Worm (Caenorhabditis elegans) whole organism, L2 larva: Measurements from ENCODE around the gene F16G10.10.

Experiments used
- C34F6.9 ChIP-seq: fragments of 150-350 bp; optimal IDR thresholded peaks from 2 replicates; lab custom pipeline; 2014; ENCODE audit warnings: missing biosample characterization, missing genetic modification characterization
- R02D3.7 ChIP-seq: fragments of 150-350 bp; optimal IDR thresholded peaks from 2 replicates; lab custom pipeline; 2014; ENCODE audit warnings: missing biosample characterization, missing genetic modification characterization
- Y55F3AM.14 ChIP-seq: fragments of 200-800 bp; sonication (Bioruptor generic); optimal IDR thresholded peaks from 2 replicates; lab custom pipeline; 2018; ENCODE audit warnings: mild to moderate bottlenecking, missing genetic modification characterization, missing compliant biosample characterization
- ZK546.5 ChIP-seq: sonication (generic microtip); optimal IDR thresholded peaks from 2 replicates; lab custom pipeline; 2017; ENCODE audit warnings: missing biosample characterization, missing genetic modification characterization
- blmp-1 ChIP-seq: sonication (generic microtip); optimal IDR thresholded peaks from 2 replicates; lab custom pipeline; 2017; ENCODE audit warnings: missing genetic modification characterization, mild to moderate bottlenecking, missing compliant biosample characterization, antibody characterized with exemption, moderate library complexity; ENCODE audit not compliant: insufficient read depth
- ceh-16 ChIP-seq: fragments of 150-350 bp; optimal IDR thresholded peaks from 2 replicates; lab custom pipeline; 2014; ENCODE audit warnings: missing biosample characterization, missing genetic modification characterization
- crh-2 ChIP-seq: sonication (generic microtip); optimal IDR thresholded peaks from 2 replicates; lab custom pipeline; 2017; ENCODE audit warnings: missing biosample characterization, missing genetic modification characterization
- egl-27 ChIP-seq: sonication (generic microtip); optimal IDR thresholded peaks from 3 replicates; lab custom pipeline; 2017; ENCODE audit warnings: missing biosample characterization, missing genetic modification reagents, missing genetic modification characterization
- elt-1 ChIP-seq: fragments of 150-350 bp; optimal IDR thresholded peaks from 2 replicates; lab custom pipeline; 2014; ENCODE audit warnings: missing biosample characterization, missing genetic modification characterization
- elt-3 ChIP-seq: sonication (generic microtip); optimal IDR thresholded peaks from 2 replicates; lab custom pipeline; 2017; ENCODE audit warnings: missing biosample characterization, missing genetic modification characterization
- fos-1 ChIP-seq: fragments of 150-350 bp; optimal IDR thresholded peaks from 2 replicates; lab custom pipeline; 2014; ENCODE audit warnings: missing biosample characterization, missing genetic modification characterization
- gmeb-1 ChIP-seq: fragments of 150-350 bp; optimal IDR thresholded peaks from 2 replicates; lab custom pipeline; 2014; ENCODE audit warnings: missing biosample characterization, missing genetic modification characterization
- lin-11 ChIP-seq: fragments of 150-350 bp; sonication (generic microtip); optimal IDR thresholded peaks from 2 replicates; lab custom pipeline; 2014; ENCODE audit warnings: missing biosample characterization, missing genetic modification characterization, inconsistent platforms, mixed read lengths
- lin-13 ChIP-seq: fragments of 150-350 bp; optimal IDR thresholded peaks from 2 replicates; lab custom pipeline; 2014; ENCODE audit warnings: missing biosample characterization, missing genetic modification reagents, missing genetic modification characterization
- lin-39 ChIP-seq: fragments of 150-350 bp; optimal IDR thresholded peaks from 2 replicates; lab custom pipeline; 2014; ENCODE audit warnings: missing biosample characterization, missing genetic modification reagents, missing genetic modification characterization
- lsy-2 ChIP-seq, 2 experiments: fragments of 150-350 bp in 1 of 2; sonication (generic microtip) in 1 of 2; optimal IDR thresholded peaks; 2 replicates each; lab custom pipeline; 2014 to 2017; ENCODE audit warnings: missing biosample characterization in 2 of 2, missing genetic modification characterization in 2 of 2
- mab-5 ChIP-seq: fragments of 150-350 bp; optimal IDR thresholded peaks from 2 replicates; lab custom pipeline; 2014; ENCODE audit warnings: missing biosample characterization, missing genetic modification characterization
- mbf-1 ChIP-seq: sonication (generic microtip); optimal IDR thresholded peaks from 2 replicates; lab custom pipeline; 2017; ENCODE audit warnings: missing biosample characterization, missing genetic modification characterization
- nhr-10 ChIP-seq: sonication (generic microtip); optimal IDR thresholded peaks from 2 replicates; lab custom pipeline; 2017; ENCODE audit warnings: missing biosample characterization, missing genetic modification characterization
- nhr-12 ChIP-seq: fragments of 150-350 bp; optimal IDR thresholded peaks from 2 replicates; lab custom pipeline; 2014; ENCODE audit warnings: missing biosample characterization, missing genetic modification characterization
- nhr-129 ChIP-seq: fragments of 150-350 bp; optimal IDR thresholded peaks from 2 replicates; lab custom pipeline; 2014; ENCODE audit warnings: missing biosample characterization, missing genetic modification characterization
- nhr-21 ChIP-seq: fragments of 150-350 bp; optimal IDR thresholded peaks from 2 replicates; lab custom pipeline; 2014; ENCODE audit warnings: missing biosample characterization, missing genetic modification characterization
- nhr-237 ChIP-seq: fragments of 150-350 bp; optimal IDR thresholded peaks from 2 replicates; lab custom pipeline; 2014; ENCODE audit warnings: missing biosample characterization, missing genetic modification characterization
- nhr-25 ChIP-seq: fragments of 150-350 bp; sonication (generic microtip); optimal IDR thresholded peaks from 3 replicates; lab custom pipeline; 2014; ENCODE audit warnings: missing biosample characterization, missing genetic modification characterization
- peb-1 ChIP-seq: fragments of 150-350 bp; optimal IDR thresholded peaks from 2 replicates; lab custom pipeline; 2014; ENCODE audit warnings: missing biosample characterization, missing genetic modification characterization
- sma-3 ChIP-seq: sonication (generic microtip); optimal IDR thresholded peaks from 2 replicates; lab custom pipeline; 2016; ENCODE audit warnings: missing genetic modification reagents, missing genetic modification characterization, missing compliant biosample characterization
- sma-9 ChIP-seq, 2 experiments: fragments of 150-350 bp in 1 of 2; sonication (generic microtip) in 1 of 2; optimal IDR thresholded peaks; 2 replicates each; lab custom pipeline; 2014 to 2016; ENCODE audit warnings: missing genetic modification characterization in 2 of 2, mild to moderate bottlenecking in 1 of 2, missing biosample characterization in 1 of 2, missing compliant biosample characterization in 1 of 2, missing genetic modification reagents in 1 of 2, moderate library complexity in 1 of 2
- snpc-4 ChIP-seq: fragments of 150-350 bp; optimal IDR thresholded peaks from 2 replicates; lab custom pipeline; 2014; ENCODE audit warnings: missing biosample characterization, missing genetic modification characterization
- unc-39 ChIP-seq: fragments of 150-350 bp; optimal IDR thresholded peaks from 2 replicates; lab custom pipeline; 2014; ENCODE audit warnings: missing biosample characterization, missing genetic modification characterization
- unc-55 ChIP-seq: fragments of 150-350 bp; sonication (generic microtip); optimal IDR thresholded peaks from 3 replicates; lab custom pipeline; 2014; ENCODE audit warnings: missing biosample characterization, missing genetic modification reagents, missing genetic modification characterization
- unc-62 ChIP-seq: fragments of 150-350 bp; optimal IDR thresholded peaks from 2 replicates; lab custom pipeline; 2014; ENCODE audit warnings: missing biosample characterization, missing genetic modification reagents, missing genetic modification characterization
- zag-1 ChIP-seq: fragments of 150-350 bp; optimal IDR thresholded peaks from 2 replicates; lab custom pipeline; 2014; ENCODE audit warnings: missing biosample characterization, missing genetic modification characterization
- ztf-1 ChIP-seq: fragments of 200-800 bp; sonication (Bioruptor generic); conservative IDR thresholded peaks from 2 replicates; pipeline ENCODE4 v1.3.6; 2022; ENCODE audit warnings: missing genetic modification characterization, missing compliant biosample characterization
- ztf-11 ChIP-seq: sonication (generic microtip); optimal IDR thresholded peaks from 2 replicates; lab custom pipeline; 2017; ENCODE audit warnings: missing biosample characterization, missing genetic modification characterization
- ztf-4 ChIP-seq: fragments of 150-350 bp; optimal IDR thresholded peaks from 2 replicates; lab custom pipeline; 2014; ENCODE audit warnings: missing biosample characterization, missing genetic modification characterization

F16G10.10 gene

DNA sequence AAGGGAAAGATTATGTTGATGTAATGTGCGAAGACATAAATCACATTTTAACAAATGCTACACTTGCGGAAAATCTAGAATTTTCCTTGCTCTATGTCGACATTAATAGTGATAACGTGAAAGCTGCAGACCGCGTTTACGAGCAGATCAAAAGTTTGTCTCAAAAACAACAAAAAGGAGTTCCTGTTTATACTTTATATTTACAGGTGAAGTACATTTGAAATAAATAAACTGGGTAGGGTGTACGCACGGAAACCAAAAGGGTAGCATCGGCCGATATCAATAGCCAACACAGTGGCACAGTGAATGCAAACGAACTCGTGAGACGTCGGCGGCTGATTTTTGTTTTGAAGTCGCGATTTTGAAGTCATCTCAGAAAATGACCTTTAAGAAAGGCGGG, 31.6 kb upstream of the F16G10.10 start:
- TF ChIP-seq Y55F3AM.14 (GFP tag; lab: Kevin White, UChicago) (no peak), egl-27 (tag; lab: Kevin White, UChicago) (no peak), zag-1 (tag; lab: Kevin White, UChicago) (no peak), crh-2 (no peak), ceh-16 (tag; lab: Kevin White, UChicago) (no peak)
- TF ChIP-seq, all 48 proteins: peak for 0

DNA sequence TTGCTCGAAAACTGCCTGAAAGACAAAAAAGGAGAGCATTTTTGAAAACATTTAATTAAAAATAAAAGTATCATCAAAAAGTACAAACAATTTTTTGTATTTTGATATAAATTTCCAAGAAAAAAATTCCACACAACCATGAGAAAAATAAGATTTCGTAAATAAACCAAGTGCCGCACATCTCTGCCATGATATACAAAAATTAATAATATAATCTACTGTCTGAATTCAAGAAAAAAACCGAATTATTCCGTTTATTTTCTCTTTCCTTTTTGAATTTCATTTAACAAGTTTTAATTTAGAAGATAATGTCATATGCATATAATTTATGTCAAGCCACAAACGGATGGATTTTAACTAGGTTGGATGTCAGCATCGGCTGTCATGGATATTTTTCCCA, 31.1 kb upstream of the F16G10.10 start, which contains the start of gene F42G2.2:
Gene F42G2.2, plus strand, starts transcription at position 301 of the 400 bp plus-strand sequence.
- no peak for TF ChIP-seq lin-13 (GFP tag; lab: Kevin White, UChicago)
- TF ChIP-seq unc-55 (GFP tag; lab: Kevin White, UChicago): no peak
- TF ChIP-seq mab-5 (tag; lab: Kevin White, UChicago): no peak
- no peak for TF ChIP-seq mbf-1
- TF ChIP-seq snpc-4: no peak
- TF ChIP-seq nhr-129: no peak
- TF ChIP-seq nhr-21 (tag; lab: Kevin White, UChicago): no peak
- no peak for TF ChIP-seq nhr-10 (tag; lab: Kevin White, UChicago)
- TF ChIP-seq ztf-4 (tag; lab: Kevin White, UChicago): no peak
- no peak for TF ChIP-seq ztf-1 (GFP tag; lab: Robert Waterston, UW)
- no peak for TF ChIP-seq fos-1
- no peak for TF ChIP-seq elt-1 (tag; lab: Kevin White, UChicago)
- TF ChIP-seq elt-3 (tag; lab: Kevin White, UChicago): no peak
- no peak for TF ChIP-seq R02D3.7 (tag; lab: Kevin White, UChicago)
- no peak for TF ChIP-seq sma-9 (GFP tag; optimal IDR thresholded peaks at IDR 0.05; lab: Kevin White, UChicago)
- no peak for TF ChIP-seq sma-9 (tag; optimal IDR thresholded peaks at IDR 0.05; lab: Kevin White, UChicago)

DNA sequence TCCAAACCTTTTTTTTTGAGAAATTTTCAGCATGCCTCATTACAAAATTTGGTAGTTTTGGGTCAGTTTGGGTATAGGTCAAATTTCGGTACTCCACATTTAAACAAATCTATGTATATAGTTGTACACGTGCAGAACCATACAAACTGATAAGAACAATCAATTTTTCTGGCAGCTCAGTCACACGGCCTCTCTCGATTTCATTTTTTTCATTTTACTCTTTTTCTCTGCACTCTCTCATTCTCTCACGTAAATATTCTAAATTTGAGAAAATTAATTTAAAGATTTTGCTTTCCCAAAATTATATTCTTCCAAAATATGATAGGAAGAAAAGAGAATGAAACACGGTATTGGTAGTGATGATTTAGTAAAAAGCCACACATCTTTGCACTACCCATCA, 30.4 kb upstream of the F16G10.10 start:
- TF ChIP-seq snpc-4 (no peak), zag-1 (tag; lab: Kevin White, UChicago) (no peak), nhr-237 (tag; lab: Kevin White, UChicago) (no peak), lin-13 (GFP tag; lab: Kevin White, UChicago) (no peak), C34F6.9 (tag; lab: Kevin White, UChicago) (no peak), Y55F3AM.14 (GFP tag; lab: Kevin White, UChicago) (no peak), lin-39 (tag; lab: Kevin White, UChicago) (no peak)

ce11 chrII:2420685-2421084, 29.9 kb upstream of the F16G10.10 start:
- no peak for TF ChIP-seq unc-39
- TF ChIP-seq ztf-11 (tag; lab: Kevin White, UChicago): no peak
- no peak for TF ChIP-seq nhr-237 (tag; lab: Kevin White, UChicago)
- TF ChIP-seq lin-11: no peak
- peak; percentile 1 for TF ChIP-seq gmeb-1 (tag; lab: Kevin White, UChicago)
- no peak for TF ChIP-seq lin-39 (tag; lab: Kevin White, UChicago)
- no peak for TF ChIP-seq ZK546.5
- TF ChIP-seq fos-1: peak; percentile 38
- no peak for TF ChIP-seq mab-5 (tag; lab: Kevin White, UChicago)
- no peak for TF ChIP-seq nhr-25 (tag; lab: Kevin White, UChicago)
- TF ChIP-seq lin-13 (GFP tag; lab: Kevin White, UChicago): no peak
- TF ChIP-seq Y55F3AM.14 (GFP tag; lab: Kevin White, UChicago): no peak
- peak; percentile 76 for TF ChIP-seq nhr-129
- no peak for TF ChIP-seq elt-1 (tag; lab: Kevin White, UChicago)
- TF ChIP-seq crh-2: peak; percentile 2
- TF ChIP-seq peb-1: no peak
- TF ChIP-seq blmp-1 (tag; lab: Kevin White, UChicago): no peak
- TF ChIP-seq nhr-12 (tag; lab: Kevin White, UChicago): no peak
- no peak for TF ChIP-seq unc-62 (GFP tag; lab: Kevin White, UChicago)

DNA sequence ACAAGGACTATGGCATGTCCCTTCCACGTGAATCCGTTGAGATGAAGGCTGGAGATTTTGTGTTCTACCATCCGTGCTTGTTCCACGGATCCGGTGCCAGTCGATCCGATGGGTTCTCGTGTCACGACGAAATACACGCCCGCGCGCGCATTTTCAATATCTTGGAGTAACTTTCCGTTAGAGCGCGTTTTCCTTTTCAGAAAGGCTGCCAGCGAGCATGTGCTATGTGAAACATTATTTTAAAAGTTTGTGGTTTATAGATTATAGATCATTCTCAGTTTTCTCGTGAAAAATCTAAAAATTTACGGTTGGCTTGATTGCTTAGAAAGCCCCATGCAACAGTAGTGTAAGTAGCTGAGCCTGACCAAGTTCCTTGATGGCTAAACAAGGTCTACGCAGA, 28.1 kb upstream of the F16G10.10 start, which contains the start of gene fbxc-20:
Gene fbxc-20, plus strand, starts transcription at position 301 of the 400 bp plus-strand sequence.
- TF ChIP-seq nhr-10 (tag; lab: Kevin White, UChicago): no peak
- no peak for TF ChIP-seq nhr-25 (tag; lab: Kevin White, UChicago)
- TF ChIP-seq Y55F3AM.14 (GFP tag; lab: Kevin White, UChicago): no peak
- no peak for TF ChIP-seq sma-3 (GFP tag; lab: Kevin White, UChicago)
- no peak for TF ChIP-seq lsy-2 (tag; optimal IDR thresholded peaks at IDR 0.05; lab: Kevin White, UChicago)
- no peak for TF ChIP-seq unc-62 (GFP tag; lab: Kevin White, UChicago)
- TF ChIP-seq nhr-12 (tag; lab: Kevin White, UChicago): no peak
